Fruit fly (Drosophila melanogaster): Measurements from ENCODE around the gene Wnt6.

The Wnt6 gene

DNA sequence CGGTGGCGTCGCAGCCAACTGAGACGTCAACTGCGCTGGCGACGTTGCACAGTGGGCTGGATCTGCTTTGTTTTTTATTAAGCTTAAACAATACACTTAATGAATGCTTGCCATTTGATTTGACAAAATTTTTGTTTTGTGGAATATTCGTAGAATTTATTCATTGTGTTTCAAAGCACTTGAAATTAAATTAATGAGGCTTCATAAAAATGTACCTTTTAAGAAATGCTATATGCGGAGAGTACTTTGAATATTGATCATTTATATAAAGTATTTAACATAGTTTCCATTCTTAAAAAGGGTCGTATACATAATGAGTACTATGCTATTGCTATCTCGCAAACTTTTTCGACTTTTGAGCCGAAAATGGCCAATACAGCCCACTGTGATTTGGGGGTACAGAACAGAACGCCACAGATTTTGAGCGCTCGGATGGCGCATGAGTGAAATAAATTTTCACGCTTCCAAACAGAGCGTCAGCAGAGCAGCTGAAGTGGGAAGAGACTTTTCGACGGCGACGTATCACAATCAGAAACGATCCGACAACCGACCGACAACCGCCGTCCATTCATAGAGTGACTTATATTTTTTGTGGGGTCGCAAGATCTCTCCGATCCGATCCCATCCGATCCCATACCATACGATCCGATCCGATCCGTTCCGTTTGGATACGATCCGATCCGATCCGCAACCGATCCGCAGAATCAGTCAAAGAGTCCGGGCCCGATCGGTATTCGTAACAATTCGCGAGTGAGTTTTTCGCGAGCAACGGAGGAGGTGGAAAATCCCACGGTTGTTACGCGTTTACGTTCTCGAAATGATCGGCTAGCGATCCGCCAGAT lies at the start of gene Wnt6:
Gene Wnt6 (plus strand): TSS at position 531 of the 842 bp plus-strand sequence.
- TF ChIP-seq Sin3A (optimal IDR thresholded peaks at IDR 0.05): no peak
- no peak for TF ChIP-seq Myc (optimal IDR thresholded peaks at IDR 0.05)
- TF ChIP-seq ttk (optimal IDR thresholded peaks at IDR 0.05): no peak
- TF ChIP-seq insv (optimal IDR thresholded peaks at IDR 0.05): no peak
- no peak for TF ChIP-seq h (optimal IDR thresholded peaks at IDR 0.05)
- TF ChIP-seq psq (optimal IDR thresholded peaks at IDR 0.05): no peak

DNA sequence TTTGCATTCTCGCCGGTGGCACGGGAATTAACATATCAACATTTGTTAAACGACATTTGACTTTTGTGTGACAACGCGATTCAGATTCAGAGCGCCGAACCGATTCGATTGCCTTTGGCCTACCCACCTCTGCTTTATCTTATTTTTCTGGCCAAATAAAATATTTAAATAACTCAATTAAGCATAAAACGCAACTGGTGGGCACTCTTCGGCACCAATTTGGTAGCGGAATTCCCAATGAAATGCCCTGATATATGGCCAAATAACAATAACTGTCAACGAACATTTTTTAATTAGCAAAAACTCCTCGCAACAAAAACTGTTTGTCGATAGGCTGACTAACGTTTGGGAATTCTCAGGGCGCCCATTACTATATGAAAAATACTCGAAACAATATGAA lies 49.4 kb upstream of the Wnt6 start:
- TF ChIP-seq ttk (optimal IDR thresholded peaks at IDR 0.05) (no peak), h (optimal IDR thresholded peaks at IDR 0.05) (no peak), psq (optimal IDR thresholded peaks at IDR 0.05) (no peak), Sin3A (optimal IDR thresholded peaks at IDR 0.05) (no peak), insv (optimal IDR thresholded peaks at IDR 0.05) (no peak), Myc (optimal IDR thresholded peaks at IDR 0.05) (no peak)

DNA sequence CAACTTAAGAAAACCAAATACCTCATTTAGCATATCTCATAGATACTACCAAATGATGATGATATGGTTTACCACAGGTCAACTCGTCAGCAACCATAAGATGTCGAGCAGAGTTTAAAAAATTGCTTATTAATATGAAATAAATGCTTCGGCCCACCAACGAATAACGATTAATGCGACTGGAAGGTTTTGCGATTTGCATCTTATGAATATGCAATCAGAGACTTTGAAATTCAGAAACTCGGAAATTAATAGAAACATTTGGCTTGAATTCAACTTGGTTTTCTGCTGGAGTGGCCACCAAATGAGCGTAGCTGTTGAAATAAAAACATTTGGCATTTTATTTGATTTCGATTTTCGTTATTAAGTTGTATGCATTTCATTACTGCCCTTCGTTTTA lies 48.7 kb upstream of the Wnt6 start:
- no peak for TF ChIP-seq Myc (optimal IDR thresholded peaks at IDR 0.05)
- no peak for TF ChIP-seq h (optimal IDR thresholded peaks at IDR 0.05)
- TF ChIP-seq Sin3A (optimal IDR thresholded peaks at IDR 0.05): no peak
- no peak for TF ChIP-seq insv (optimal IDR thresholded peaks at IDR 0.05)
- TF ChIP-seq psq (optimal IDR thresholded peaks at IDR 0.05): no peak
- TF ChIP-seq ttk (optimal IDR thresholded peaks at IDR 0.05): no peak

DNA sequence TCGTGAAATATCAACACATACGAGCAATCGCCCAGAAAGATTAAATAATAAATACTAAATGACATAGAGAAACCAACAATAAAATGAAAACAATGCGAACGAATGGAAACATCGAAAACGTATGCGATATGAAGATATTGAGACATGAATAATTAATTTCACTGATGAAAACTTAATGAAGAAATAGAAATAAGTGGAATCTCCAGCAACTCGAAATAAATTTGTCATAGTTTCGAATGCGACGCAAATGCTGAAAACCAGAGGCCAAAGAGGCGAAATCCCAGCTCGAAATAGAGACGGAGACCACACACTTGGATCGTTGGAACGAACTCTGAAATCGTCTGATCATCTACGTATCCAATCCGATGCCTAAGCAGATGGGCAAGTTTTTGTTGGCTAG lies 47.7 kb upstream of the Wnt6 start:
- TF ChIP-seq ttk (optimal IDR thresholded peaks at IDR 0.05): no peak
- no peak for TF ChIP-seq Sin3A (optimal IDR thresholded peaks at IDR 0.05)
- no peak for TF ChIP-seq psq (optimal IDR thresholded peaks at IDR 0.05)
- TF ChIP-seq insv (optimal IDR thresholded peaks at IDR 0.05): no peak
- TF ChIP-seq h (optimal IDR thresholded peaks at IDR 0.05): no peak
- no peak for TF ChIP-seq Myc (optimal IDR thresholded peaks at IDR 0.05)

DNA sequence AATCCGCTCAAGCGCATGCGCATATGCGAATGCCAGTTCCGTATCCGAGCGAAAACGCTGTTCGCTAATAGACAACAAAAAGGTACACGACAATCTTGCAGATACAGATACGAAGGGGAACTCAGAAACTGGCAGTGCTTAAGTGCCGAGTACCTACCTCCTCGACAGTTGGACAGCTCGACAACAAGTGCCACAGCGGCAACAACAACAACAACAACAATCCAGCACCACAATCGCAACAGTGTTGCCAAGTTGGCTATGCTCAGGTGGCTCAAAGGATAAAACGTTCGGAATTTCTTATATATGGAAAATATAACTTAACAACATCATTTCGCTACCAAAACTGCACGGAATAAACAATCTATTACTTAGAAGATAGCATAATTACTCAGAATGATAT lies 43.6 kb upstream of the Wnt6 start:
- TF ChIP-seq insv (optimal IDR thresholded peaks at IDR 0.05) (no peak), ttk (optimal IDR thresholded peaks at IDR 0.05) (no peak), h (optimal IDR thresholded peaks at IDR 0.05) (no peak), Sin3A (optimal IDR thresholded peaks at IDR 0.05) (no peak), psq (optimal IDR thresholded peaks at IDR 0.05) (no peak)

DNA sequence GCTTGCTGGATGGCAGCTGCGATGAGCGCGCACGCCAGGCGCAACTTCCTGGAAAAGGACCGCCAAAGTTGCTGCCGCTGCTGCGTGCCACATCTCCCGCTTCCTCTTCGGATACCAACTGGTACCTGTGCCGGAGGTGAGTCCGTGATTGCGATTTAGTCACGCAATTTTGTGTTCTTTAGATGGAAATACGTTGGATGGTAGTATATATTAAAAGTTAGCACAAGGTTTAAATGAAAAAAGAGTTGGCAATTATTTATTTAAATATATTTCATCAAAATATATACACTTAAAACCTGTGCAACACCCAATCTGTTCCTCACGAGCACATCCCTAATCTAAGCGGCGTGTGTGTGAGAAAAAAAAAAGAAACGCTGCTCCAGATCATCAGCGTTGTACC lies 42.9 kb upstream of the Wnt6 start:
- TF ChIP-seq ttk (optimal IDR thresholded peaks at IDR 0.05) (no peak), h (optimal IDR thresholded peaks at IDR 0.05) (no peak), Sin3A (optimal IDR thresholded peaks at IDR 0.05) (no peak), psq (optimal IDR thresholded peaks at IDR 0.05) (no peak), Myc (optimal IDR thresholded peaks at IDR 0.05) (no peak), insv (optimal IDR thresholded peaks at IDR 0.05) (no peak)

DNA sequence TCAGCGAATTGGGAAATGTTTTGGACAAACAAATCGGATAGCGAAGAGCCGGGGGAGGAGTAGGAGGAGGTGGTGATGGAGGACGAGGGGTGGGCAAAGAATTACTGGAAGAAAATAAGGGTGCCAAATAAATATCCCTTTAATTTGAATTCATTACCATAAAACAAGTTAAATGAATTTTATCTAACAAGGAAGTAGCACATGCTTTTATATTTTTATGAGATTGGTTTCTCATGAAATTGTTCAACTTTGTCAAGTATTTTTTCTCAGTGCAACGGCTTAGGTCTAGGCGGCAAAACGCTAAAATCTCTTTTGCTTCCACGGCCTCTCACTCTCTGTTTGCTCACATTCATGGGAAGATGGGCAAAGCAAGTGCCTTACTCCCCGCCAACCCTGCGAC lies 41.5 kb upstream of the Wnt6 start:
- TF ChIP-seq insv (optimal IDR thresholded peaks at IDR 0.05) (no peak), psq (optimal IDR thresholded peaks at IDR 0.05) (no peak), h (optimal IDR thresholded peaks at IDR 0.05) (no peak), Sin3A (optimal IDR thresholded peaks at IDR 0.05) (no peak)

DNA sequence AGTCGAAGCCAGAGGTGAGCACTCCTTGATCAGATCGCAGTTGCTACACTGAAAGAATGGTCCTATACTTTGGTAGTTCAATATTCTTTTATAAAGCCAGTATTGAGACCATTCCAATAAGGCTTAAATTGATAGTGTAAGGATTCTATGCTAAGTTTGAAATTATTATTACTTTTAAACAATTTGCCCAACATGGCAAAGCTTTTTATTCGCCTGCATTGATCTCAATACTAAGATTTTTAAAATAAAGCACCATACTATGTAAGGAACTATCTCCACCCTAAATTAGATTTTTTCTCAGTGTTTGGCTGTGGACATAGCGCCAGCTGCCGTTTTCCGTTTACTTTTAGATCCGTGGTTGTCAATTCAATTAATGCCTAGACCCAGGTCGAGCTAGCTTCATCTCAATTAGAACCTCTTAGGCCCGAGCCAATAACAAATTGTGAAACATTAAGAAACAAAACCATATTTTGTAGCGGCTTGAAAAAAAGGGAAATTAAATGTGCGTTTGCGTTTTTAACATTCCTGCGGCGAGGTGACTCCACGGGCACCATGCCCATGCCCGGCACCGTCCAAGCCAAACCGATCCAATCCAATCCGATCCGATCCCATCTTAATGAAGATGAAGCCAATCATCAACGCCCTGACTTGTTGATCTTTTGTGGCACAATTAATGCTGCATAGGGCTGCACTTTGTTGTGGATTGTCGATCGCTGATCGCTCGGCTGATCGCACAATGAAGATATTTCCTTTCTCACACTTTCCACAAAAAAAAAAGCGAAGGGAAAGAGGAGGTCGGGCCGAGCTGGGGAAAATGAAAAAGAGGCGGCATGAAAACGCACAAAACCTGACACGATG lies 39.8 kb upstream of the Wnt6 start:
- TF ChIP-seq ttk (optimal IDR thresholded peaks at IDR 0.05) (no peak), Myc (optimal IDR thresholded peaks at IDR 0.05) (no peak), insv (optimal IDR thresholded peaks at IDR 0.05) (no peak), h (optimal IDR thresholded peaks at IDR 0.05) (no peak), psq (optimal IDR thresholded peaks at IDR 0.05) (no peak), Sin3A (optimal IDR thresholded peaks at IDR 0.05) (no peak)

DNA sequence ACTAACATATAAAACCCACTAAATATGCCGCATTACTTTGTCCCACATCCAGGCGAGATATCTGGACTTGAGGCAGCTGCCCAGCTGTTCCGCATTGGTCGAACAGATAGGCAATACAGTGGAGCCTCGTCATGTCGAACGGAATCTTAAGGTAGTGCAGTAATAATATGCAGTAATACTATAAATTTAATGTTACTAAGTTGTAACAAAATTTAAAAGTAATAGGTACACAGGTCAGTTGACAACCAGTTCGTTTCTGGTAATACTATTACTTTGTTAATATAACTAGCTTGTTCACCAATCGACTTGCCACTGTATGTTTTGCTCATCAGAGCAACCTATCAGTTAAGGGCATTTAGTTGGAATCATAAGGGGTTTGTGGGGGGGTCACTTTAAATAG lies 38.5 kb upstream of the Wnt6 start:
- TF ChIP-seq ttk (optimal IDR thresholded peaks at IDR 0.05) (no peak), psq (optimal IDR thresholded peaks at IDR 0.05) (no peak), Myc (optimal IDR thresholded peaks at IDR 0.05) (no peak), Sin3A (optimal IDR thresholded peaks at IDR 0.05) (no peak), insv (optimal IDR thresholded peaks at IDR 0.05) (no peak), h (optimal IDR thresholded peaks at IDR 0.05) (no peak)

DNA sequence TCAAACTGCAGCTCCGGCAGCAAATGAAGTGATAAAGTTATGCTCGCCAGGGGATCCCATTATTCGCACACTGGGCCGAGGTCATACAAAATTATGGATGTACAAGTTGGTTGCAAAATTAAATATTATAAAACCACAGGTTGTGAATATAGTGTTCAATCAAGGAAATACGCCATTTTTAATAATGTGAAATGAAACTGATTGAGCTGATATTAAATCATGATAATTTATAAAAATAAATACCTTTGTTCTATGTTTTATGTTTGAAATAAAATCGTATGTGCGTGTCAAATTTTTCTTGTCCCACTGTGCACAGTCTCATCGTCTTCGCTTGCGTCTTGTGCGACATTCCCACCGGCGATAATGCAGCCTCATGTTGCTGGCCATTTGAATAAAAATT lies 37.6 kb upstream of the Wnt6 start:
- no peak for TF ChIP-seq Sin3A (optimal IDR thresholded peaks at IDR 0.05)
- TF ChIP-seq psq (optimal IDR thresholded peaks at IDR 0.05): no peak
- TF ChIP-seq h (optimal IDR thresholded peaks at IDR 0.05): no peak
- no peak for TF ChIP-seq ttk (optimal IDR thresholded peaks at IDR 0.05)
- TF ChIP-seq Myc (optimal IDR thresholded peaks at IDR 0.05): no peak
- no peak for TF ChIP-seq insv (optimal IDR thresholded peaks at IDR 0.05)

DNA sequence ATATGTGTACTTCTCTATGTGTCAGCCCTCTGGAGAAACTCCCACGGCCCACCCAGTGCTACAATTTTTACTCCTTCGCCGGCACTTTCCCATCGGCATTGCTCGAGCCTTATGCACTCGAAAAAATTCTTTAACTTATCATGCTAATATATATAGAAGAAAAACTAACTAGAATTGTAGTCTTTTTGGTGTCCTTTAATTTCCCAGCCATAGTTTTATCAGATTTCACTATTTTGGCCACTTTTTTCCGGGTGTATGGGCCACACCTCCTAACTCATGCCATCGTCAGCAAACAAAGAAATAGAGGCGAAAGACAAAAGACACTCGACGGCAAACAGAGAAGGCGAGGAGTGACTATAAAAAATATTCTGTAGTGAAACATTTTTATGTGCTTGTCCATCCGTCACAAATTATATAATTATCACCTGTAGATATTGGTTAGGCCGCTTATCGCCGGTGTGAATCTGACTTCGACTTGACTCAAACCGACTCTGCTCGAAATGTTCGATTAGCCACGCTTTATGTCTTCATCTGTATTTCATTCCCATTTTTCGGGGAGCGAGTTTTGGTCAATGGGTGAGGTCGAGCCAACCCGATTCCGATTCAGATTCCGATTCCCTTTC lies 34.7 kb upstream of the Wnt6 start:
- TF ChIP-seq insv (optimal IDR thresholded peaks at IDR 0.05) (no peak), Myc (optimal IDR thresholded peaks at IDR 0.05) (no peak), psq (optimal IDR thresholded peaks at IDR 0.05) (no peak), ttk (optimal IDR thresholded peaks at IDR 0.05) (no peak), h (optimal IDR thresholded peaks at IDR 0.05) (no peak), Sin3A (optimal IDR thresholded peaks at IDR 0.05) (no peak)

DNA sequence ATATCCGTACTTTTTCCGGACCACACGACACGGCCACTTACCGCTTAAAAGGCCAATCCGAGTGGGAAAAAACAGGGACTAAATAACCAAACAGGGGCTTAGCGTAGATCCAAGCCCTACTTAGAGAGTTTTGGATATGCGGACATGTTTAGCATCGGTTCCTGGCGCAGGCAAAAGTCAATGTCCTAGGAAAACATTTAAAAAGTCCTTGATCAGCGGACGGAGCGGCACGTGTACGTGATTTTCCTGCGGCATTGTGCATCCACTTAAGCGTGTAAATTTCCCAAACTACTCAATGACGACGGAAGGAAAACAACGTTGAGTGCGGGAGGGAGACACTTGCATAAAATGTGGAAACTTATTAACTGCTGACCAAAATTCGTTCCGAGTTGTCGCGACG lies 33.5 kb upstream of the Wnt6 start:
- TF ChIP-seq ttk (optimal IDR thresholded peaks at IDR 0.05): no peak
- TF ChIP-seq insv (optimal IDR thresholded peaks at IDR 0.05): no peak
- no peak for TF ChIP-seq h (optimal IDR thresholded peaks at IDR 0.05)
- no peak for TF ChIP-seq Sin3A (optimal IDR thresholded peaks at IDR 0.05)
- TF ChIP-seq Myc (optimal IDR thresholded peaks at IDR 0.05): no peak
- TF ChIP-seq psq (optimal IDR thresholded peaks at IDR 0.05): no peak

All from Kc167 (cell line).